Fruit fly (Drosophila melanogaster) ovary, adult (tissue): ENCODE results near the gene CG12016.
A peak's percentile ranks its signal among the peaks of the same experiment; 100 is the strongest.

Experiments used
- CG17801 ChIP-seq: fragments of 200-800 bp; optimal IDR thresholded peaks from 2 replicates; lab custom pipeline; 2019; ENCODE audit warnings: missing biosample characterization, mild to moderate bottlenecking, missing genetic modification characterization, moderate library complexity; ENCODE audit not compliant: partially characterized antibody

The CG12016 gene

DNA sequence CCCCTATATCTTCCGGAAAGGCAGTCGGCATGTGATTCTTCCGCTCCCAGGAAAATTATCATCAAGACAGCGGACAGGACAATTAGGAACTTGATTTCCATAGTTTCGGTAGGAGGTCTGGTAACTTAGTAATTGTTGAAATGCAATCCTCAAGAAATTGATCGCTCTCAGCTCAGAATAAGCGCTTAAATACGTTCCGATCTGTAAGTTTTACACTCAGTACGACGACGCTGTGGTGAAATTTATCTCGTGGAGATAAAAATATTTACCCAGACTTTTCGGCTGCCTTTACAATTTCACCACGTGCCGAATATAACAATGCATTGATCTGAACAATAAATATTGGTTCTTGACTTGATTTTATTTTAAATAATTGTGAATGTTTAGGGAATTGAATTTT is 16.3 kb downstream of the CG12016 start, which contains the start of gene Drsl1:
TSS of gene Drsl1 (minus strand) at position 101 of the 400 bp plus-strand sequence.
- TF ChIP-seq CG17801: no peak

DNA sequence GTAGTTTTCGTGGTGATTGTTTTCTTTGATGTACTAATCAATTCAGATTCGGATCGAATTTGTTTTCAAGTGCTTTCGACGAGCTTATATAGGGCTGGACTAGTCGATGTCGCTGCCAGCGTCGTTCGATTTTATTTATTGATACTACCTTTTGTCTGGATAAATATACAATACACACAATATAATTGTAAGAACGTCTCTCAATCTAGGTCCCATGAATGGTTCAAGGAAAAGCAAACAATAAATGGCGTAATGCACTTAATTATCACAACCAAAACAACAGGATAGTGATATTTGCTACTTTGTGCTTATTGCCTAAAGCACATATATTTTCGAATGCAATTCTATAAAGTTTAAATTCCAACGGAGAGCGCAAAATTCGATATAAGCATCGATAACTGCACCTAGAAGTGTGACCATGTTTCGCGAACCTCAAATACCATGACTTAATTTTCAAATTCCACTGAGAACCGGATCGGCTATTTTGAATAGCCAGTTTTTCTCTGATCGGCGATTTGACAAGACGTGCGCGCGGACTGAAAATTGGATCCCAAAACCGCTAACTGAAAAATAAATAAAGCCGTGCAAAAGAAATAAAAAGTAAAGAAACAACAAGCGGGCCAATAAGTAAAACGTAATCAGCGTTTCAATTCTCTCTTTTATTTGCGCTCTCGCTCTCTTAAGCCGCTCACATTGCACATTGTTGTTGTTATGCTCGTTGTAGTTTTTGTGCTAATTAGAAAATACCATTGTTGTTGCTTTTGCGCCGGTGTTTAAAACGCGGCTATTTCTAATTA is 17.2 kb downstream of the CG12016 start, which contains the start of the genes Drsl6 and kst:
TSS of gene Drsl6 (minus strand) at position 51 of the 797 bp plus-strand sequence.
TSS of gene kst (plus strand) at position 493 of the 797 bp plus-strand sequence.
- TF ChIP-seq CG17801: peak; percentile 87

DNA sequence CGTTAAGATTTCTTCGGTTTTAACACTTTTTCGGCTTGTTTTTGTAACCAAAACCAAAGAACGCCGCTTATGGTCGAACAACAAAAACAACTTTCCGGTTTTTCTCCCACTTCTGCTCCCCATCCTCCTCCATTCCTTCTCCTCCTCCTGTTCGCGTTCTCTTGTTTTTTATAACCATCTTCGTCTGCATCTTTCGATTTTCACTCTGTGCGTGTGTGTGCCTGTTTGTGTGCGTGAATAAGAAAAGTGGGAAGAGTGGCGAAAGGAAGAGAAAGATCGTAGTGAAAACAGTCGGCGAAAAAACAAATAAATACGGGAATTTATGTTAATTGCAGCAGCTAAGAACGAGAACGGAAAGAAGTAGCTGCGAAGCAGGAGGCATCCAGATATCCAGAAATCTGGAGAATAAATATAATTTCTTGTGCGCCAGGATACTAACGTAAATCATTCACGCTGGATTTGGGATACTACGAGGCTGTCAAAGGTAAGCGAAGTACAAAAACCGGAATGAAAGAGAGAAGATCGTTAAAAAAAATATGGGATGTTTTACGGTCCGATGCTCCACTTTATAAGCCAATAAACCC is 18.1 kb downstream of the CG12016 start:
- TF ChIP-seq CG17801: no peak

DNA sequence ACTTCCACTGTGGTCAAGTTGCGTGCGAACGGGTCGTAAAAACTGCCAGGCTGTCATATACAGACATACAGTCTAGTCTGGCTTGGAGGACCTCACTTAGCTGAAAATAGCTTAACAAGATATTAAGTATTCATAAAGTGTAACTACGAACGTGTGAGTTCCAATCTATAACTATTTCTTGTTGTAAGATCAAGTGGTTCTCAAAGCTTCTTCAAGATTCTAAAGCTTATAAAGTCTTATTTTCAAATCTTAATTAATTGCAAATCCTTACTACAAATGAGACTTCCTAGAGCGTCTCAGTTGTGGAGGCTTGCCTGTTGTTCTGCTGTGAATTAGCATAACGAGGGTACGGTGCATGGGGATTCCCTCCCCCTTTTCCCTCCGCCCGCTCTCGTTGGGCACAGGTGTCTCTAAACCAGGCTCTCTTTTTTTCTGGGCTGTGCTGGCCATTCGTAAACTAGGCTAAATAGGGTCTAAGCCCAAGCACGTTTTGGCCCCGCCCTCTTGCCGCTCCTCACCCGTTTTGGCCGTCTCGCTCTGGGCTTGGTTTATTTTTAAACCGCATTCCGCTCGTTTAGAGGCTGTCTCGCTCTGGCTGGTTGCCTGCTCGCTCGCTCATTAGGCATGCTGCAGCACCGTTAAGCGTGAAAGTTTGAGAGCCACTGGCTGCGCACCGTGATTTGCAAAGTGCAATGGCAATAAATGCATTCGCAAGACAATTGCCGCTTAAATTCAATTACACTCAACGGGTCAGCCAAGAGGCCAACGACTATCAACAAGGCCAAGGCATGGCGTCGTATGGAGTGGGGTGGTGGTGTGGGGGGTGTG is 18.9 kb downstream of the CG12016 start:
- no peak for TF ChIP-seq CG17801

DNA sequence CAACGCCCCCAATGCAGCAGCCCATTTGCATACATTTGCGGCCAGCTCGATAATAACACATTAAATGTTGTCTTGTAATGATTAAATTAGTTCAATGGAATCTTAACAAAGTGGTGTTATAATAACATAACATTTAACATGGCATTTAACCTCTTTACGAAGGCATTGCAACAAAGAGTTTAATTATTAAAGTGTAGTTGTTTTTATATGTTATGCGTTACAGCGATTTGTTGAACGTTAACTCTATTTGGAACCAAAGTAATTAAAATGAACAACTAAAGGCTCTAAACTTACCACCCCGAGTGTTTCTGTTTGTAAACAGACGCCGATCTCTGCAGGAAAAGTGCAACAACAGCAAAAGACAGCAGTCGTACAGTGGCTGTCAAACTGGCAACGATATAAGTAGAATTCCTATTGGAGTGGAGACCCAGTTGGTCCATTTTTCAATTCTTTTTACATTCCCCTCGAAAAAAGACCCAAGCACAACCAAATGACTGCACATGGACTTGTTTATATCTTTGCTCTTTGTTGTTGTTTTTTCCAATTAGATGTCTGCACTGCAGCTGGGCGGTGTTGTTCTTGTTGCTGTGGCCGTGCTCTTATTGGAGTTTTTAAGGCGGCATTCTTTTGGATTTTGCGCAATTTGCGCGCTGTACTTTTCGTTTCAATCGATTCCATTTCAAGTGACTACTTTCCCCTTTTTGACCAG is 19.7 kb downstream of the CG12016 start:
- no peak for TF ChIP-seq CG17801

DNA sequence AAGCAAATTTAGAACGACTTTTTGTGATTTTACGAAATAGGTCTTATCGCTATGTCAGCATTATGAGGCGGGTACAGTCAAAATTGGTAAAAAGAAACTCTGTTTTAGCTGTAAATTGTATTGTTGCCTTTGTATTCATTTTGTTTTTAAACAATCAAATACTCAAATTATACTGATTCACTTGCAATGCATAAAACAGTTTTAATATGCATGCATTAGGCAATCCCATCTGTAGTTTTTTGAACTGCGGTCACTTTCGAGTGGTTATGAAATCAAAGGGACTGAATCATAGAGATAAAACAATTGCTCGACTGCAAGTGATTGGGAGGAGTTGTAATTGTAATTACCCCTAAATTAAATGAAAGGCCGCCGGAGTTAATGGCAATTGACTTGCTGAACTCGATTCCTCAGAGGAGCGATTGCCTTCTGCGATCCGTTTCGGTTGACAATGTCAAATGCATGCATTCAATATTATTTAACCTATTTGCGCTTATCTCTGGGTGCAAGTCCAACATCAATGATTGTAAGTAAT is 20.4 kb downstream of the CG12016 start:
- TF ChIP-seq CG17801: peak; percentile 11

DNA sequence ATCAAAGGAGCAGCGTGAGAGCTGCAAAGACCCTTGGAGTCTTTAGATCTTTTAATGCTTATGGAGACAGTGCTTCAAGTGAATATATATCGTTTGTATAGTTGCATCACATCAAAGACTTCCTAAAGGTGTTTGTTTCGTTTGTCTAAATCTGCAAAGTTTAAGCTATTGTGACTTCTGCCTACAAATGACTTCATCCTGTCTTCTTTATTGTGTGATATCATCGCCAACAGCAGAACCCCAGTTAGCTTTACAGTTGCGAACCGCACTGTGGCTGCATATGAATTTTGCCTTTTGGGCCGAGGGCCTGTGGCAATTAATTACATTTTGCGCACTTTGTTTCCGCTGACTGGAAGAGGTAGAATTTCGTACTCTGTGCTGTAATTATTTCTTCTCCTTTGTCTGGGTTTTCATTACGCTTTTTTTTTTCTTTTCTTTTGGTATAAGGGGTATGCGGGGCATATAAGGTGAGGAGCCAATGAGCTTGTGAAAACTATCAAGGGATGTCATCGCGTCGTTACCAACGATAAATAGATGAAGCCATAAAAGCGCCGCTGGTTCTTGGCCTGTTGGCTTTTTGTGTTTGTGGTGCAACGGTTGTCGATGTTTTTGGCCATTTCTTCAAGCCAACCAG is 23.1 kb downstream of the CG12016 start:
- TF ChIP-seq CG17801: no peak

DNA sequence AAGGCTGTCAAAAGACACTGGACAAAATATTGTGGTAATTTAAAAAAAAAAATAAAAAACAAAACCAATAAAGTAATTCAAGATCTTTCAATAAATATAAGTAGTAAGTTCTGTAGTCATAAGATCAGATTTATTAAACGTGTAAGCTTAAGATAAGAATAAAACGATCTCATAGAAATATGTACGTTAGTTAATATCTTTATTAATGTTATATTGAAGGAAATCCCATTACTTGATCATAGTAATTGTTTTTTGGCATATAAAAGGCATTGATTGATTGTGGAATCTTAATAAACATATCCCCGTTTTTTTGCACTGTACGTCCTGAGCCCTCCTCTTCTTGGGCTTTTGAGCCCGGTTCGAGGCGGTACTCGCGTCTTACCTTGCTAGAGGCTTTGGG is 23.9 kb downstream of the CG12016 start:
- no peak for TF ChIP-seq CG17801

DNA sequence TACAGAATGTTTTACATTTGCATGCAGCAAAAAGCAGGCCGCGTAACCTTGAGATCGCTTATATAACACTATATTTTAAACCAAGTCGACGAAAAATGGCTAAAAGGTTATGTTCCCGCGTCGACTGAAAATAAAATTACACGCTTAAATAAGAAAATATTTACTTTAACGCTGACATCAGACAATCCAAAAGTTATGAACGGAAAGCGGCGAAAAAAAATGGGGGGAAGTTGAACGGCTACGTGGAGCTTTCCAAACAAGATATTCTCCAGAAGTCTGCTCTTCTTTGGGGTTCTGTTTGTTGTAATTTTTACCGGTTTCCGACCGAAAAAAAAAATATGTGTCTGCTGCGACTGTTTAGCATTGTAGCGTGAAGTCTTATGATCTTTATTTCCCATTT is 25.2 kb downstream of the CG12016 start:
- TF ChIP-seq CG17801: no peak

DNA sequence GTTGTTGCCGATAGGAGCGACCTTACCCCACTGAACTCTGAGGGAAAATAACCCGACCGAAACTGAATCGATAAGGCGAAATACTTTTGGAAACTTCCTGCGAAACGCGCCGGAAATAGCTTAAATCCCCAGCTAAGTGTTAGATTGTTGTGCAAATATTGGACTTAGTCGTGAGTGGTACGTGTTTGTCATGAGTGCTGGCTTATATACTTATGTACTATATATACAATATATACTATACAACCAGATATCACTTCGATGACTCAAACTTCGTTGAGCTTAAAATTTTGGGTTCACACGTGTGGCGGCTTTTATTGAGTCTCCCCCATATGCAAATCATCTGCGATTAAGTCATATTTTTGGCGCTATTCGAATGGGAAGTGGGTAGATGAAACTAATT is 26.9 kb downstream of the CG12016 start:
- no peak for TF ChIP-seq CG17801

DNA sequence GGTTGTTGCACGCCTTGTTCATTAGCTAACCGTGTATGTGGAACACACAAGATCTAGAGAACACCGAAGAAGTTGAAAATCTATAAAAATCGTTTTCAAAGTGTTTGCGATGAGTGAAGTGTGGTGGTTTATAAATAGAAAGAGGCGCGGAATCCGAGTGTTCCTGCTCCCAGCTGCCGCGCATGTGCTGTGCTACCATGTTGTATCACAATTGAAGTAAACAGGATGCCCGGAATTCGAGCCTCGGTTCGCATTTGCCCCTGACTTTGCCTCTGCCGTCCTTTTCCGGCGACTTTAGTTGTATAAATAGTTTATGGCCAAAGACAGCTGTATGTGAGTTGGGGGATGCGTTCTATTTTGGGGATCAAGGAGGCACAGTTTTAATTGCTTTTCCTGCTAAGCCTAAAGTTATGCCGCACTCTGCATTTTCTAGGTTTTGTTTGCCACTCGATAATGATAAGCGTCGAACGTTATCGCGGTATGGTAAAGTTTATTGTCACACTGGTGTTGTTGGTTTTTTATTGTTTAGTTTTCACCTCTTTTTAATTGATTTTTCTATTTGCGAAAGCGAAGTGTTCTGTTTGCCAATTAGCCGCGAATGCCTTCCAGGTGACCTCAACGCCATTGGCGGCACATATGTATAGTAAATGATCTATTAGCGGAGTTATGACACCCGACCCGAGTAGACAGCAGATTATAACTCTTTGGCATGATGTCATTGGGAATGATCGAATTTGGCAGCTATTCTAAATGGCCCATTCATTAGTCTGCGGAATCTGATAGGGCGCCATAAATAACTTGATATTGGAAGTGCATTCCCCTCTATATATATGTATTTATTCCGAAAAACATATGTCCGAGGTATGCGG is 29.8 kb downstream of the CG12016 start:
- no peak for TF ChIP-seq CG17801

DNA sequence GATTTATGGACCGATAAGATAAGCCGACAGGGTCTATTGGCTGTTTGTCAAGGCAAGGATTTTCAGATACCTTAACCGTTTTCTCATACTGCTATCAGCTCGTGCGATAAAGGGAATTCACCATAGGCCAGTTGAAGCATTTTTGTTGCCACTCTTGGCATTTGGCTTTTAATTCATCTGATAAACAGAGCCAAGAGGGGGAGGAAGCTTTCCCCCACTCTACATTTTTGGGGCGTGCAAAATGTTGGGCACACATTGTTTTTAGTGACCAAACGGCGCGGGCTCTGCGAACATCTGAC is 30.4 kb downstream of the CG12016 start:
- TF ChIP-seq CG17801: no peak

DNA sequence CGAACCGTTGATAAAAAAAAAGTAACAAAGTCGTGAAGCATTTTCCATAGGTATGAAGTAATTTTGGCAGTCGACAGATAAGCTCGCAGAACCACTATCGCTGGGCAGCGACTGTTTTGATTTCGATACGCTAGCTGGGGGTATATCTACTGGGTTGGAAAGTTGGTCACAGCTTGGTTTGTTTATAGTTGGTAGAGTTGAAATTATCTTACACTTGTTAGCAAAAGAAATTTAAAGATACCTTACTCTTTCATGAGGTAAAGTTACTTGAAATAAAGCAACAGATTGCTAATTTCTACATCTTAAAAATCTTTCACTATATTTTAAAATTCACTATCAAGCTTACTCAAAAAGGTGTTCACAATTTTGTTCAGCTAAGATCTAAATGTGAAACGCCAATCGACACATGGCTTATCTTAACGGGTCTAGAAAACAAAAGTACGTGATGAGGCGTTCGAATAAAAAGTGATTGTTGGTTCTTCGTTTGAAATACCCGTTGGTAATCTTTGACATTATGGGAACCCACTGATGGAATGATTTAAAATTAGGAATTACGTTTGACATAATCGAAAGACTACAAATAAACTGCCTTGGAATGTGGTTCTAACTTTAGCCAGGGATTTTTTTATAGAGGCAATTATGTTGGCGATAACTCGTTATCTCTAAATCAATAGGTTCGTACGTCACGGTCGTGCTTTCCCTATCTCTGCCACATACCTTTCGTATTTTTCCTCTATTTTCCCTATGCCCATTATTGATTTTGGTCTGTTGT is 31.4 kb downstream of the CG12016 start:
- TF ChIP-seq CG17801: no peak

DNA sequence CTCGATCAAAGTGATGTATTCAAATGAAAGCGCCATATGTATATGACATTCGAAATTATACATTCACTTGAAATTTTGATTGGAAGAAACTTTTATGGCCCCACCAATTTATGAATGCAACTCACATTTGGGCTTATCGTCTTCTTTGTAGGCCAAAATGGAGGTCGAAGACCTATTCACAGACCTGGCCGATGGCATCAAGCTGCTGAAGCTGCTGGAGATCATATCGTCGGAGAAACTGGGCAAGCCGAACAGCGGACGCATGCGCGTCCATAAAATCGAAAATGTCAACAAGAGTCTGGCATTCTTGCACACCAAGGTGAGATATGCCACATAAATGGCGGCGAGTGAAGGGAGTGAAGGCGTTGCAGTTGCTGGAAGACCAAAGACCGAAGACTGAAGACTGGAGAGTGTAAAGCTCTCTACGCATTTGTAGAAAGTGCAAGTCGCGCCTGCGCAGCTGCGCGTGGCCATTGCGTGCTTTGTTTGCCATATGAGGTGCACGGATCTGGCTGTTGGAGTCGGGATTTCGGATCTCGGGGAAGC is 32.5 kb downstream of the CG12016 start:
- TF ChIP-seq CG17801: no peak
